Worm (Caenorhabditis elegans): ENCODE results near the gene lys-10.

- no peak for TF ChIP-seq nhr-28 (tag; optimal IDR thresholded peaks at IDR 0.05)
- no peak for TF ChIP-seq blmp-1 (tag; optimal IDR thresholded peaks at IDR 0.05)
- no peak for TF ChIP-seq mab-5 (tag; optimal IDR thresholded peaks at IDR 0.05)
- TF ChIP-seq ceh-43 (GFP tag; optimal IDR thresholded peaks at IDR 0.05): no peak
- TF ChIP-seq lsy-2 (tag; optimal IDR thresholded peaks at IDR 0.05): no peak
- no peak for TF ChIP-seq nhr-76 (tag; optimal IDR thresholded peaks at IDR 0.05)
- TF ChIP-seq nhr-237 (tag; optimal IDR thresholded peaks at IDR 0.05): peak; percentile 7
- no peak for TF ChIP-seq ztf-11 (tag; optimal IDR thresholded peaks at IDR 0.05)
Observed at ce11 chrIV:8301925-8302324, 30.7 kb upstream of the lys-10 start.

All from whole organism, mixed stage, embryonic.